Fruit fly (Drosophila melanogaster) whole organism, embryonic: ENCODE measurements around the gene Nep7.
A peak's percentile ranks its signal among the peaks of the same experiment; 100 is the strongest.

Experiments
- ATbp ChIP-seq: fragments of 200-800 bp; sonication (Bioruptor generic); optimal IDR thresholded peaks from 2 replicates; lab custom pipeline; 2017; ENCODE audit warnings: missing biosample characterization, mild to moderate bottlenecking, missing genetic modification characterization, missing genetic modification reagents
- Aef1 ChIP-seq: fragments of 200-800 bp; sonication (Bioruptor generic); IDR thresholded peaks from 3 replicates; pipeline ENCODE4 v1.3.6; 2022; ENCODE audit warnings: missing biosample characterization, missing genetic modification characterization
- Asciz ChIP-seq: fragments of 200-800 bp; sonication (Bioruptor generic); optimal IDR thresholded peaks from 2 replicates; lab custom pipeline; 2017; ENCODE audit warnings: missing biosample characterization, mild to moderate bottlenecking, missing genetic modification characterization, missing genetic modification reagents
- CG14050 ChIP-seq: fragments of 200-800 bp; sonication (Bioruptor generic); IDR thresholded peaks from 3 replicates; pipeline ENCODE4 v1.3.6; 2022; ENCODE audit warnings: missing biosample characterization, missing genetic modification characterization
- CG14965 ChIP-seq: fragments of 200-800 bp; sonication (Bioruptor generic); optimal IDR thresholded peaks from 2 replicates; lab custom pipeline; 2016; ENCODE audit warnings: missing biosample characterization, missing genetic modification characterization, borderline replicate concordance
- CG15601 ChIP-seq: fragments of 200-800 bp; sonication (Bioruptor generic); optimal IDR thresholded peaks from 3 replicates; lab custom pipeline; 2019; ENCODE audit warnings: missing biosample characterization, mild to moderate bottlenecking, missing genetic modification characterization, moderate library complexity
- CG16863 ChIP-seq: fragments of 200-800 bp; sonication (Bioruptor generic); optimal IDR thresholded peaks from 3 replicates; lab custom pipeline; 2016; ENCODE audit warnings: missing biosample characterization, missing genetic modification characterization
- CG17912 ChIP-seq: fragments of 200-800 bp; sonication (Bioruptor generic); optimal IDR thresholded peaks from 2 replicates; lab custom pipeline; 2018; ENCODE audit warnings: missing biosample characterization, mild to moderate bottlenecking, missing genetic modification characterization
- CG32772 ChIP-seq: fragments of 200-800 bp; sonication (Bioruptor generic); IDR thresholded peaks from 2 replicates; pipeline ENCODE4 v1.3.6; 2022; ENCODE audit warnings: missing biosample characterization, missing genetic modification characterization
- CG34376 ChIP-seq: fragments of 200-800 bp; sonication (Bioruptor generic); optimal IDR thresholded peaks from 2 replicates; lab custom pipeline; 2018; ENCODE audit warnings: missing biosample characterization, mild to moderate bottlenecking, missing genetic modification characterization
- CG3726 ChIP-seq: fragments of 200-800 bp; sonication (Bioruptor generic); IDR thresholded peaks from 3 replicates; pipeline ENCODE4, ENCODE4 v1.3.6; 2022; ENCODE audit warnings: missing biosample characterization, missing genetic modification characterization
- CG43689 ChIP-seq: fragments of 200-800 bp; sonication (Bioruptor generic); IDR thresholded peaks from 2 replicates; pipeline ENCODE4 v1.3.6; 2022; ENCODE audit warnings: missing biosample characterization, missing genetic modification characterization
- CG4404 ChIP-seq: fragments of 200-800 bp; sonication (Bioruptor generic); IDR thresholded peaks from 2 replicates; pipeline ENCODE4 v1.3.6; 2022; ENCODE audit warnings: missing biosample characterization, missing genetic modification characterization
- CG4820 ChIP-seq: fragments of 200-800 bp; sonication (Bioruptor generic); optimal IDR thresholded peaks from 3 replicates; lab custom pipeline; 2016; ENCODE audit warnings: missing biosample characterization, missing genetic modification characterization
- CG5953 ChIP-seq: fragments of 200-800 bp; sonication (Bioruptor generic); IDR thresholded peaks from 2 replicates; pipeline ENCODE4 v1.3.6; 2022; ENCODE audit warnings: missing biosample characterization, missing genetic modification characterization
- CG7271 ChIP-seq: fragments of 200-800 bp; sonication (Bioruptor generic); optimal IDR thresholded peaks from 2 replicates; lab custom pipeline; 2018; ENCODE audit warnings: missing biosample characterization, mild to moderate bottlenecking, missing genetic modification characterization, moderate library complexity
- CG7963 ChIP-seq: fragments of 200-800 bp; sonication (Bioruptor generic); IDR thresholded peaks from 3 replicates; pipeline ENCODE4 v1.3.6; 2022; ENCODE audit warnings: missing biosample characterization, missing genetic modification characterization; ENCODE audit not compliant: partially characterized antibody
- CG8281 ChIP-seq: fragments of 200-800 bp; sonication (Bioruptor generic); optimal IDR thresholded peaks from 2 replicates; lab custom pipeline; 2018; ENCODE audit warnings: missing biosample characterization, mild to moderate bottlenecking, missing genetic modification characterization, moderate library complexity
- CG9817 ChIP-seq: fragments of 200-800 bp; sonication (Bioruptor generic); optimal IDR thresholded peaks from 2 replicates; lab custom pipeline; 2018; ENCODE audit warnings: missing biosample characterization, mild to moderate bottlenecking, missing genetic modification characterization, moderate library complexity
- CG9932 ChIP-seq: fragments of 200-800 bp; sonication (Bioruptor generic); IDR thresholded peaks from 2 replicates; pipeline ENCODE4 v1.3.6; 2022; ENCODE audit warnings: missing biosample characterization, missing genetic modification characterization
- Dbx ChIP-seq: fragments of 200-800 bp; sonication (Bioruptor generic); IDR thresholded peaks from 3 replicates; pipeline ENCODE4 v1.3.6; 2022; ENCODE audit warnings: missing biosample characterization, missing genetic modification characterization
- Dfd ChIP-seq, 2 experiments: fragments of >200 bp; optimal IDR thresholded peaks; 2 replicates each; lab custom pipeline; 2017; ENCODE audit warnings: missing biosample characterization in 2 of 2, missing genetic modification characterization in 2 of 2
- H2.0 ChIP-seq: fragments of 200-800 bp; sonication (Bioruptor generic); IDR thresholded peaks from 2 replicates; pipeline ENCODE4 v1.3.6; 2022; ENCODE audit warnings: missing biosample characterization, missing genetic modification characterization
- Side ChIP-seq: fragments of 200-800 bp; sonication (Bioruptor generic); optimal IDR thresholded peaks from 2 replicates; lab custom pipeline; 2016; ENCODE audit warnings: missing biosample characterization, missing genetic modification characterization
- Sox102F ChIP-seq: fragments of 200-800 bp; sonication (Bioruptor generic); optimal IDR thresholded peaks from 2 replicates; lab custom pipeline; 2018; ENCODE audit warnings: missing biosample characterization, mild to moderate bottlenecking, missing genetic modification characterization, moderate library complexity
- Stat92E ChIP-seq, 3 experiments: fragments of >200 bp in 2 of 3; fragments of 200-800 bp in 1 of 3; sonication (Bioruptor generic) in 1 of 3; optimal IDR thresholded peaks; 2 replicates each; lab custom pipeline; 2017 to 2019; ENCODE audit warnings: missing biosample characterization in 3 of 3, missing genetic modification characterization in 3 of 3, mild to moderate bottlenecking in 1 of 3, moderate library complexity in 1 of 3
- TFAM ChIP-seq: fragments of 200-800 bp; sonication (Bioruptor generic); optimal IDR thresholded peaks from 2 replicates; lab custom pipeline; 2017; ENCODE audit warnings: missing biosample characterization, missing genetic modification characterization, inconsistent platforms
- ash1 ChIP-seq: fragments of 200-800 bp; sonication (Bioruptor generic); optimal IDR thresholded peaks from 2 replicates; lab custom pipeline; 2018; ENCODE audit warnings: missing biosample characterization, mild to moderate bottlenecking, missing genetic modification characterization
- bowl ChIP-seq: fragments of 200-800 bp; sonication (Bioruptor generic); IDR thresholded peaks from 2 replicates; pipeline ENCODE4 v1.3.6; 2022; ENCODE audit warnings: missing biosample characterization, missing genetic modification characterization
- caup ChIP-seq: fragments of 200-800 bp; sonication (Bioruptor generic); optimal IDR thresholded peaks from 3 replicates; lab custom pipeline; 2017; ENCODE audit warnings: missing biosample characterization, mild to moderate bottlenecking, missing genetic modification characterization, moderate library complexity; ENCODE audit not compliant: severe bottlenecking
- cg ChIP-seq: fragments of 200-800 bp; sonication (Bioruptor generic); optimal IDR thresholded peaks from 3 replicates; lab custom pipeline; 2019; ENCODE audit warnings: missing biosample characterization, mild to moderate bottlenecking, missing genetic modification characterization, moderate library complexity
- dan ChIP-seq: fragments of 200-800 bp; sonication (Bioruptor generic); IDR thresholded peaks from 2 replicates; pipeline ENCODE4 v1.3.6; 2022; ENCODE audit warnings: missing biosample characterization, missing genetic modification characterization
- dimm ChIP-seq: fragments of 200-800 bp; sonication (Bioruptor generic); IDR thresholded peaks from 2 replicates; pipeline ENCODE4 v1.3.6; 2022; ENCODE audit warnings: missing biosample characterization, missing genetic modification characterization
- ewg ChIP-seq: fragments of 200-800 bp; sonication (Bioruptor generic); optimal IDR thresholded peaks from 3 replicates; lab custom pipeline; 2017; ENCODE audit warnings: mild to moderate bottlenecking, missing biosample characterization, missing genetic modification reagents, missing genetic modification characterization
- fd3F ChIP-seq: fragments of 200-800 bp; sonication (Bioruptor generic); optimal IDR thresholded peaks from 2 replicates; lab custom pipeline; 2018; ENCODE audit warnings: missing biosample characterization, mild to moderate bottlenecking, missing genetic modification characterization, moderate library complexity
- fu2 ChIP-seq: fragments of 200-800 bp; sonication (Bioruptor generic); optimal IDR thresholded peaks from 2 replicates; lab custom pipeline; 2016; ENCODE audit warnings: missing biosample characterization, missing genetic modification characterization
- gce ChIP-seq: fragments of 200-800 bp; sonication (Bioruptor generic); IDR thresholded peaks from 3 replicates; pipeline ENCODE4 v1.3.6; 2022; ENCODE audit warnings: missing biosample characterization, missing genetic modification characterization
- gt ChIP-seq: fragments of 200-800 bp; sonication (Bioruptor generic); IDR thresholded peaks from 2 replicates; pipeline ENCODE4 v1.3.6; 2022; ENCODE audit warnings: missing biosample characterization, missing genetic modification characterization
- hth ChIP-seq: fragments of >200 bp; optimal IDR thresholded peaks from 2 replicates; lab custom pipeline; 2017; ENCODE audit warnings: inconsistent platforms
- kay ChIP-seq: fragments of 200-800 bp; sonication (Bioruptor generic); optimal IDR thresholded peaks from 2 replicates; lab custom pipeline; 2016; ENCODE audit warnings: missing biosample characterization, missing genetic modification characterization
- kni ChIP-seq: fragments of 200-800 bp; sonication (Bioruptor generic); optimal IDR thresholded peaks from 3 replicates; lab custom pipeline; 2017; ENCODE audit warnings: mild to moderate bottlenecking, missing biosample characterization, missing genetic modification reagents, missing genetic modification characterization
- maf-S ChIP-seq: fragments of 200-800 bp; sonication (Bioruptor generic); optimal IDR thresholded peaks from 2 replicates; lab custom pipeline; 2016; ENCODE audit warnings: missing biosample characterization, missing genetic modification characterization
- nau ChIP-seq: fragments of 200-800 bp; sonication (Bioruptor generic); optimal IDR thresholded peaks from 3 replicates; lab custom pipeline; 2017; ENCODE audit warnings: missing biosample characterization, mild to moderate bottlenecking, missing genetic modification characterization, missing genetic modification reagents
- pb ChIP-seq: fragments of 200-800 bp; sonication (Bioruptor generic); optimal IDR thresholded peaks from 3 replicates; lab custom pipeline; 2016; ENCODE audit warnings: missing biosample characterization, missing genetic modification characterization
- scrt ChIP-seq: fragments of 200-800 bp; sonication (Bioruptor generic); optimal IDR thresholded peaks from 2 replicates; lab custom pipeline; 2018; ENCODE audit warnings: missing biosample characterization, mild to moderate bottlenecking, missing genetic modification characterization, moderate library complexity
- sima ChIP-seq: fragments of 200-800 bp; sonication (Bioruptor generic); optimal IDR thresholded peaks from 2 replicates; lab custom pipeline; 2016; ENCODE audit warnings: missing biosample characterization, missing genetic modification characterization
- ttk ChIP-seq: fragments of 200-800 bp; sonication (Bioruptor generic); IDR thresholded peaks from 2 replicates; pipeline ENCODE4 v2.1.2; 2022; ENCODE audit warnings: missing biosample characterization, missing genetic modification characterization
- vfl ChIP-seq: fragments of 200-800 bp; sonication (Bioruptor generic); optimal IDR thresholded peaks from 2 replicates; lab custom pipeline; 2016; ENCODE audit warnings: missing biosample characterization, missing genetic modification characterization
- vnd ChIP-seq: fragments of 200-800 bp; sonication (Bioruptor generic); IDR thresholded peaks from 3 replicates; pipeline ENCODE4 v1.3.6; 2022; ENCODE audit warnings: missing biosample characterization, missing genetic modification characterization; ENCODE audit not compliant: partially characterized antibody

Nep7 gene

dm6 chr3R:27937752-27938694 is 16.7 kb upstream of the Nep7 start, which contains the start of the genes NSD and BOD1 (continued):
- TF ChIP-seq nau (no peak), gt (GFP tag; lab: Robert Waterston, UW) (peak; percentile 33; the same call in 1 of the 2 replicates), CG16863 (GFP tag; lab: Kevin White, UChicago) (no peak), kay (no peak), fu2 (GFP tag; lab: Kevin White, UChicago) (no peak), gce (GFP tag; lab: Robert Waterston, UW) (no peak), CG7271 (tag; lab: Kevin White, UChicago) (no peak), CG4820 (peak; percentile 46), CG17912 (GFP tag; lab: Kevin White, UChicago) (no peak), scrt (GFP tag; lab: Kevin White, UChicago) (no peak), Sox102F (GFP tag; lab: Kevin White, UChicago) (peak; percentile 40), CG32772 (peak; percentile 77), caup (GFP tag; lab: Kevin White, UChicago) (peak; percentile 20), hth (lab: Kevin White, UChicago) (no peak), CG9817 (tag; lab: Kevin White, UChicago) (peak; percentile 60), CG3726 (peak; percentile 50; the same call in 1 of the 3 replicates), bowl (no peak), dimm (no peak), Asciz (GFP tag; lab: Kevin White, UChicago) (no peak), CG9932 (GFP tag; lab: Robert Waterston, UW) (peak; percentile 94), kni (GFP tag; lab: Kevin White, UChicago) (no peak), CG43689 (GFP tag; lab: Robert Waterston, UW) (no peak), CG4404 (GFP tag; lab: Robert Waterston, UW) (peak; percentile 59), CG14050 (peak; percentile 43; the same call in 2 of the 3 replicates), TFAM (no peak), dan (no peak), Dbx (GFP tag; lab: Robert Waterston, UW) (peak; percentile 79), CG14965 (no peak), pb (GFP tag; lab: Kevin White, UChicago) (no peak), vfl (GFP tag; lab: Kevin White, UChicago) (no peak), CG7963 (peak; percentile 96), cg (GFP tag; lab: Kevin White, UChicago) (no peak), vnd (peak; percentile 94), CG34376 (no peak), CG5953 (GFP tag; lab: Robert Waterston, UW) (peak; percentile 34; the same call in 1 of the 2 replicates), maf-S (no peak), CG15601 (tag; lab: Kevin White, UChicago) (no peak), ash1 (GFP tag; lab: Kevin White, UChicago) (no peak), Stat92E (GFP tag; optimal IDR thresholded peaks at IDR 0.05; lab: Kevin White, UChicago) (no peak), H2.0 (GFP tag; lab: Robert Waterston, UW) (peak; percentile 45), Dfd (GFP tag; optimal IDR thresholded peaks at IDR 0.05; lab: Kevin White, UChicago) (no peak), Side (no peak), fd3F (GFP tag; lab: Kevin White, UChicago) (no peak), ewg (GFP tag; lab: Kevin White, UChicago) (peak; percentile 31), Aef1 (peak; percentile 65), CG8281 (tag; lab: Kevin White, UChicago) (no peak), sima (GFP tag; lab: Kevin White, UChicago) (no peak), ttk (peak; percentile 40; the same call in 1 of the 2 replicates), ATbp (GFP tag; lab: Kevin White, UChicago) (peak; percentile 47)
